Fruit fly (Drosophila melanogaster) whole organism, embryonic: ENCODE results near the gene CG43400.

Experiments used
- ATbp ChIP-seq: fragments of 200-800 bp; sonication (Bioruptor generic); optimal IDR thresholded peaks from 2 replicates; lab custom pipeline; 2017; ENCODE audit warnings: missing biosample characterization, mild to moderate bottlenecking, missing genetic modification characterization, missing genetic modification reagents
- Ada2b ChIP-seq: fragments of 200-800 bp; sonication (Bioruptor generic); IDR thresholded peaks from 2 replicates; pipeline ENCODE4 v1.3.6; 2022; ENCODE audit warnings: missing biosample characterization, missing genetic modification characterization
- Adf1 ChIP-seq: fragments of 200-800 bp; sonication (Bioruptor generic); IDR thresholded peaks from 2 replicates; pipeline ENCODE4 v1.3.6; 2022; ENCODE audit warnings: missing biosample characterization, missing genetic modification characterization
- Aef1 ChIP-seq: fragments of 200-800 bp; sonication (Bioruptor generic); IDR thresholded peaks from 3 replicates; pipeline ENCODE4 v1.3.6; 2022; ENCODE audit warnings: missing biosample characterization, missing genetic modification characterization
- CG10979 ChIP-seq: fragments of 200-800 bp; sonication (Bioruptor generic); optimal IDR thresholded peaks from 2 replicates; lab custom pipeline; 2018; ENCODE audit warnings: missing biosample characterization, mild to moderate bottlenecking, missing genetic modification characterization, moderate library complexity
- CG11456 ChIP-seq: fragments of 200-800 bp; sonication (Bioruptor generic); IDR thresholded peaks from 3 replicates; pipeline ENCODE4 v1.3.6; 2022; ENCODE audit warnings: missing biosample characterization, missing genetic modification characterization
- CG12942 ChIP-seq: fragments of 200-800 bp; sonication (Bioruptor generic); optimal IDR thresholded peaks from 3 replicates; lab custom pipeline; 2016; ENCODE audit warnings: missing biosample characterization, missing genetic modification characterization
- CG13287 ChIP-seq: fragments of 200-800 bp; sonication (Bioruptor generic); IDR thresholded peaks from 2 replicates; pipeline ENCODE4 v1.3.6; 2022; ENCODE audit warnings: missing biosample characterization, missing genetic modification characterization; ENCODE audit not compliant: partially characterized antibody
- CG13624 ChIP-seq: fragments of 200-800 bp; sonication (Bioruptor generic); optimal IDR thresholded peaks from 2 replicates; lab custom pipeline; 2016; ENCODE audit warnings: missing biosample characterization, missing genetic modification characterization
- CG14860 ChIP-seq: fragments of 200-800 bp; sonication (Bioruptor generic); IDR thresholded peaks from 3 replicates; pipeline ENCODE4 v1.3.6; 2022; ENCODE audit warnings: missing biosample characterization, missing genetic modification characterization; ENCODE audit not compliant: partially characterized antibody
- CG14965 ChIP-seq: fragments of 200-800 bp; sonication (Bioruptor generic); optimal IDR thresholded peaks from 2 replicates; lab custom pipeline; 2016; ENCODE audit warnings: missing biosample characterization, missing genetic modification characterization, borderline replicate concordance
- CG17829 ChIP-seq: fragments of 200-800 bp; optimal IDR thresholded peaks from 2 replicates; lab custom pipeline; 2019; ENCODE audit warnings: missing biosample characterization, mild to moderate bottlenecking, missing genetic modification characterization, moderate library complexity
- CG30403 ChIP-seq: fragments of 200-800 bp; sonication (Bioruptor generic); optimal IDR thresholded peaks from 3 replicates; lab custom pipeline; 2016; ENCODE audit warnings: missing biosample characterization, missing genetic modification characterization
- CG3281 ChIP-seq: fragments of 200-800 bp; sonication (Bioruptor generic); optimal IDR thresholded peaks from 3 replicates; lab custom pipeline; 2017; ENCODE audit warnings: missing biosample characterization, mild to moderate bottlenecking, missing genetic modification characterization
- CG43689 ChIP-seq: fragments of 200-800 bp; sonication (Bioruptor generic); IDR thresholded peaks from 2 replicates; pipeline ENCODE4 v1.3.6; 2022; ENCODE audit warnings: missing biosample characterization, missing genetic modification characterization
- CG6765 ChIP-seq: fragments of 200-800 bp; sonication (Bioruptor generic); optimal IDR thresholded peaks from 3 replicates; lab custom pipeline; 2017; ENCODE audit warnings: missing biosample characterization, mild to moderate bottlenecking, missing genetic modification characterization
- CG6791 ChIP-seq: fragments of 200-800 bp; sonication (Bioruptor generic); IDR thresholded peaks from 3 replicates; pipeline ENCODE4 v1.3.6; 2022; ENCODE audit warnings: missing biosample characterization, missing genetic modification characterization; ENCODE audit not compliant: partially characterized antibody
- CG7745 ChIP-seq: fragments of 200-800 bp; sonication (Bioruptor generic); optimal IDR thresholded peaks from 2 replicates; lab custom pipeline; 2018; ENCODE audit warnings: missing biosample characterization, mild to moderate bottlenecking, missing genetic modification characterization, moderate library complexity
- CG8089 ChIP-seq: fragments of 200-800 bp; sonication (Bioruptor generic); optimal IDR thresholded peaks from 3 replicates; lab custom pipeline; 2016; ENCODE audit warnings: missing biosample characterization, missing genetic modification characterization
- CG9797 ChIP-seq: fragments of 200-800 bp; sonication (Bioruptor generic); optimal IDR thresholded peaks from 3 replicates; lab custom pipeline; 2018; ENCODE audit warnings: missing biosample characterization, mild to moderate bottlenecking, missing genetic modification characterization
- Dip2 ChIP-seq: fragments of 200-800 bp; sonication (Bioruptor generic); IDR thresholded peaks from 2 replicates; pipeline ENCODE4 v1.3.6; 2022; ENCODE audit warnings: missing biosample characterization, missing genetic modification characterization
- Hand ChIP-seq: fragments of 200-800 bp; sonication (Bioruptor generic); optimal IDR thresholded peaks from 2 replicates; lab custom pipeline; 2017; ENCODE audit warnings: mild to moderate bottlenecking, missing biosample characterization, missing genetic modification reagents, missing genetic modification characterization
- HmgD ChIP-seq: fragments of 200-800 bp; sonication (Bioruptor generic); optimal IDR thresholded peaks from 3 replicates; lab custom pipeline; 2016; ENCODE audit warnings: missing biosample characterization, missing genetic modification characterization
- HmgZ ChIP-seq: fragments of 200-800 bp; sonication (Bioruptor generic); optimal IDR thresholded peaks from 2 replicates; lab custom pipeline; 2018; ENCODE audit warnings: missing biosample characterization, mild to moderate bottlenecking, missing genetic modification characterization
- Meics ChIP-seq: fragments of 200-800 bp; sonication (Bioruptor generic); optimal IDR thresholded peaks from 2 replicates; lab custom pipeline; 2017; ENCODE audit warnings: missing biosample characterization, mild to moderate bottlenecking, missing genetic modification characterization
- Mes4 ChIP-seq: fragments of 200-800 bp; sonication (Bioruptor generic); optimal IDR thresholded peaks from 2 replicates; lab custom pipeline; 2016; ENCODE audit warnings: missing biosample characterization, missing genetic modification characterization
- Mrtf ChIP-seq: fragments of 200-800 bp; sonication (Bioruptor generic); IDR thresholded peaks from 3 replicates; pipeline ENCODE4 v1.3.6; 2022; ENCODE audit warnings: missing biosample characterization, missing genetic modification characterization
- Nf-YC ChIP-seq: fragments of 200-800 bp; optimal IDR thresholded peaks from 3 replicates; lab custom pipeline; 2019; ENCODE audit warnings: missing biosample characterization, mild to moderate bottlenecking, missing genetic modification characterization, moderate library complexity
- Oli ChIP-seq: fragments of 200-800 bp; sonication (Bioruptor generic); optimal IDR thresholded peaks from 2 replicates; lab custom pipeline; 2018; ENCODE audit warnings: missing biosample characterization, mild to moderate bottlenecking, missing genetic modification characterization, moderate library complexity
- Sox102F ChIP-seq: fragments of 200-800 bp; sonication (Bioruptor generic); optimal IDR thresholded peaks from 2 replicates; lab custom pipeline; 2018; ENCODE audit warnings: missing biosample characterization, mild to moderate bottlenecking, missing genetic modification characterization, moderate library complexity
- Spps ChIP-seq: fragments of 200-800 bp; sonication (Bioruptor generic); optimal IDR thresholded peaks from 2 replicates; lab custom pipeline; 2018; ENCODE audit warnings: missing biosample characterization, mild to moderate bottlenecking, missing genetic modification characterization
- Trl ChIP-seq, 3 experiments: fragments of >200 bp in 2 of 3; fragments of 200-800 bp in 1 of 3; sonication (Bioruptor generic) in 1 of 3; optimal IDR thresholded peaks; 2 replicates in 1 of 3; 3 replicates in 2 of 3; lab custom pipeline; 2016 to 2017; ENCODE audit warnings: missing biosample characterization in 1 of 3, missing genetic modification characterization in 1 of 3
- Vsx1 ChIP-seq: fragments of 200-800 bp; sonication (Bioruptor generic); optimal IDR thresholded peaks from 2 replicates; lab custom pipeline; 2017; ENCODE audit warnings: missing biosample characterization, mild to moderate bottlenecking, missing genetic modification characterization, missing genetic modification reagents
- YL-1 ChIP-seq: fragments of 200-800 bp; sonication (Bioruptor generic); optimal IDR thresholded peaks from 3 replicates; lab custom pipeline; 2017; ENCODE audit warnings: missing biosample characterization, mild to moderate bottlenecking, missing genetic modification characterization
- amos ChIP-seq: fragments of 200-800 bp; sonication (Bioruptor generic); IDR thresholded peaks from 2 replicates; pipeline ENCODE4 v1.3.6; 2022; ENCODE audit warnings: missing biosample characterization, missing genetic modification characterization; ENCODE audit not compliant: partially characterized antibody
- cas ChIP-seq: fragments of 200-800 bp; sonication (Bioruptor generic); IDR thresholded peaks from 2 replicates; pipeline ENCODE4 v1.3.6; 2022; ENCODE audit warnings: missing biosample characterization, missing genetic modification characterization
- danr ChIP-seq: fragments of 200-800 bp; sonication (Bioruptor generic); IDR thresholded peaks from 2 replicates; pipeline ENCODE4 v1.3.6; 2022; ENCODE audit warnings: missing biosample characterization, missing genetic modification characterization
- jigr1 ChIP-seq: fragments of 200-800 bp; sonication (Bioruptor generic); IDR thresholded peaks from 3 replicates; pipeline ENCODE4 v1.3.6; 2022; ENCODE audit warnings: missing biosample characterization, missing genetic modification characterization
- lola ChIP-seq, 3 experiments: fragments of >200 bp in 2 of 3; fragments of 200-800 bp in 1 of 3; sonication (Bioruptor generic) in 1 of 3; optimal IDR thresholded peaks; 2 replicates each; lab custom pipeline; 2017 to 2019; ENCODE audit warnings: missing biosample characterization in 3 of 3, missing genetic modification characterization in 3 of 3, mild to moderate bottlenecking in 1 of 3, moderate library complexity in 1 of 3
- maf-S ChIP-seq: fragments of 200-800 bp; sonication (Bioruptor generic); optimal IDR thresholded peaks from 2 replicates; lab custom pipeline; 2016; ENCODE audit warnings: missing biosample characterization, missing genetic modification characterization
- nom ChIP-seq: fragments of 200-800 bp; sonication (Bioruptor generic); optimal IDR thresholded peaks from 2 replicates; lab custom pipeline; 2017; ENCODE audit warnings: missing biosample characterization, missing genetic modification characterization, mild to moderate bottlenecking, moderate library complexity, missing genetic modification reagents
- pita ChIP-seq: fragments of 200-800 bp; sonication (Bioruptor generic); optimal IDR thresholded peaks from 2 replicates; lab custom pipeline; 2017; ENCODE audit warnings: missing biosample characterization, mild to moderate bottlenecking, missing genetic modification characterization
- pros ChIP-seq: fragments of 200-800 bp; sonication (Bioruptor generic); optimal IDR thresholded peaks from 3 replicates; lab custom pipeline; 2019; ENCODE audit warnings: missing biosample characterization, mild to moderate bottlenecking, missing genetic modification characterization, moderate library complexity
- sc ChIP-seq, 3 experiments: fragments of >200 bp in 2 of 3; fragments of 200-800 bp in 1 of 3; sonication (Bioruptor generic) in 1 of 3; optimal IDR thresholded peaks; 2 replicates in 2 of 3; 3 replicates in 1 of 3; lab custom pipeline; 2017; ENCODE audit warnings: mild to moderate bottlenecking in 1 of 3, missing biosample characterization in 1 of 3, missing genetic modification characterization in 1 of 3, missing genetic modification reagents in 1 of 3
- sens ChIP-seq: fragments of 200-800 bp; sonication (Bioruptor generic); peaks from one replicate; lab custom pipeline; 2016; ENCODE audit warnings: missing biosample characterization, missing genetic modification characterization
- slou ChIP-seq: fragments of 200-800 bp; sonication (Bioruptor generic); optimal IDR thresholded peaks from 3 replicates; lab custom pipeline; 2016; ENCODE audit warnings: missing biosample characterization, missing genetic modification characterization
- sob ChIP-seq: fragments of 200-800 bp; sonication (Bioruptor generic); IDR thresholded peaks from 2 replicates; pipeline ENCODE4 v1.3.6; 2022; ENCODE audit warnings: missing biosample characterization, missing genetic modification characterization
- tin ChIP-seq: fragments of 200-800 bp; sonication (Bioruptor generic); optimal IDR thresholded peaks from 3 replicates; lab custom pipeline; 2016; ENCODE audit warnings: missing biosample characterization, missing genetic modification characterization
- ttk ChIP-seq: fragments of 200-800 bp; sonication (Bioruptor generic); IDR thresholded peaks from 2 replicates; pipeline ENCODE4 v2.1.2; 2022; ENCODE audit warnings: missing biosample characterization, missing genetic modification characterization
- zen2 ChIP-seq: fragments of 200-800 bp; sonication (Bioruptor generic); IDR thresholded peaks from 3 replicates; pipeline ENCODE4 v1.3.6; 2022; ENCODE audit warnings: missing biosample characterization, missing genetic modification characterization; ENCODE audit not compliant: partially characterized antibody

The CG43400 gene

dm6 chr2L:8473448-8473847 lies 17.1 kb upstream of the CG43400 start (continued):
- TF ChIP-seq slou (no peak), CG14860 (GFP tag; lab: Robert Waterston, UW) (no peak), Spps (peak; percentile 57), Trl (optimal IDR thresholded peaks at IDR 0.05; lab: Kevin White, UChicago) (no peak), Trl (GFP tag; optimal IDR thresholded peaks at IDR 0.05; lab: Kevin White, UChicago) (no peak), ATbp (GFP tag; lab: Kevin White, UChicago) (peak; percentile 26), jigr1 (no peak), cas (GFP tag; lab: Robert Waterston, UW) (no peak), amos (no peak), sens (peak; percentile 80), CG14965 (GFP tag; lab: Kevin White, UChicago) (no peak), Vsx1 (no peak), CG13287 (GFP tag; lab: Robert Waterston, UW) (no peak), ttk (peak; percentile 46; the same call in 1 of the 2 replicates), Hand (GFP tag; lab: Kevin White, UChicago) (no peak), CG9797 (GFP tag; lab: Kevin White, UChicago) (no peak), Adf1 (GFP tag; lab: Robert Waterston, UW) (no peak), pita (GFP tag; lab: Kevin White, UChicago) (no peak), sc (optimal IDR thresholded peaks at IDR 0.05; lab: Kevin White, UChicago) (no peak), sc (GFP tag; optimal IDR thresholded peaks at IDR 0.05; lab: Kevin White, UChicago) (no peak), Nf-YC (no peak), Mrtf (GFP tag; lab: Robert Waterston, UW) (0 out of 3 replicates have a peak, but pooled peaks have one; percentile 46), Ada2b (GFP tag; lab: Robert Waterston, UW) (no peak), Aef1 (no peak), tin (GFP tag; lab: Kevin White, UChicago) (peak; percentile 23), CG6765 (GFP tag; lab: Kevin White, UChicago) (no peak), sob (GFP tag; lab: Robert Waterston, UW) (peak; percentile 53; the same call in 1 of the 2 replicates), CG43689 (GFP tag; lab: Robert Waterston, UW) (no peak), Oli (tag; lab: Kevin White, UChicago) (peak; percentile 54), maf-S (GFP tag; lab: Kevin White, UChicago) (peak; percentile 6), CG17829 (tag; lab: Kevin White, UChicago) (peak; percentile 51), HmgD (GFP tag; lab: Kevin White, UChicago) (no peak), pros (GFP tag; lab: Kevin White, UChicago) (no peak), zen2 (no peak), danr (no peak), CG30403 (GFP tag; lab: Kevin White, UChicago) (peak; percentile 37), CG8089 (GFP tag; lab: Kevin White, UChicago) (no peak), CG13624 (peak; percentile 4), CG12942 (GFP tag; lab: Kevin White, UChicago) (peak; percentile 5), YL-1 (GFP tag; lab: Kevin White, UChicago) (no peak), nom (GFP tag; lab: Kevin White, UChicago) (peak; percentile 77), HmgZ (no peak), CG11456 (GFP tag; lab: Robert Waterston, UW) (no peak), lola (GFP tag; optimal IDR thresholded peaks at IDR 0.05; lab: Kevin White, UChicago) (peak in 1 of 3 experiments; percentile 63), Sox102F (peak; percentile 50), CG6791 (no peak), CG10979 (tag; lab: Kevin White, UChicago) (peak; percentile 66), Dip2 (GFP tag; lab: Robert Waterston, UW) (no peak), Meics (GFP tag; lab: Kevin White, UChicago) (peak; percentile 54), CG3281 (GFP tag; lab: Kevin White, UChicago) (peak; percentile 45), CG7745 (tag; lab: Kevin White, UChicago) (no peak), Mes4 (GFP tag; lab: Kevin White, UChicago) (no peak)
